Fruit fly (Drosophila melanogaster): ENCODE data around the gene CG14877.

CG14877 gene

dm6 chr3R:15839294-15839693, 56.6 kb downstream of the CG14877 start, which contains the start of gene Pbp45 (continued):
- no peak for TF ChIP-seq pan (optimal IDR thresholded peaks at IDR 0.05)
- TF ChIP-seq pan (GFP tag; optimal IDR thresholded peaks at IDR 0.05 in 1 of 2, IDR thresholded peaks at IDR 0.05 in 1 of 2) = no peak
- peak; percentile 34 for TF ChIP-seq BEAF-32 (GFP tag; optimal IDR thresholded peaks at IDR 0.05)
- peak; percentile 29; the same call in 1 of the 2 replicates for TF ChIP-seq amos (GFP tag; IDR thresholded peaks at IDR 0.05; ENCODE audit: partially characterized antibody)
- TF ChIP-seq pzg (GFP tag; optimal IDR thresholded peaks at IDR 0.05) = peak; percentile 41
- no peak for TF ChIP-seq wek (GFP tag; optimal IDR thresholded peaks at IDR 0.05)
- 0 out of 3 replicates have a peak, but pooled peaks have one; percentile 23 for TF ChIP-seq Doc3 (GFP tag; IDR thresholded peaks at IDR 0.05; ENCODE audit: partially characterized antibody)
- TF ChIP-seq crp (GFP tag; optimal IDR thresholded peaks at IDR 0.05) = no peak
- no peak for TF ChIP-seq HLH3B (GFP tag; IDR thresholded peaks at IDR 0.05)
- no peak for TF ChIP-seq wor (GFP tag; IDR thresholded peaks at IDR 0.05)
- no peak for TF ChIP-seq zf30C (GFP tag; optimal IDR thresholded peaks at IDR 0.05)
- TF ChIP-seq Med (GFP tag) = peak; percentile 41
- peak; percentile 22 for TF ChIP-seq CG13624 (GFP tag; optimal IDR thresholded peaks at IDR 0.05)
- TF ChIP-seq CG30403 (GFP tag; optimal IDR thresholded peaks at IDR 0.05) = peak; percentile 7
- TF ChIP-seq HLH4C (GFP tag; IDR thresholded peaks at IDR 0.05; ENCODE audit: partially characterized antibody) = no peak
- TF ChIP-seq E2f1 (GFP tag; IDR thresholded peaks at IDR 0.05) = no peak
- TF ChIP-seq crc (GFP tag; optimal IDR thresholded peaks at IDR 0.05) = no peak
- TF ChIP-seq hth (optimal IDR thresholded peaks at IDR 0.05) = no peak
- no peak for TF ChIP-seq MTF-1 (GFP tag; optimal IDR thresholded peaks at IDR 0.05; ENCODE audit: borderline replicate concordance)
- no peak for TF ChIP-seq eve (GFP tag; optimal IDR thresholded peaks at IDR 0.05)
- TF ChIP-seq unpg (GFP tag; optimal IDR thresholded peaks at IDR 0.05) = no peak
- TF ChIP-seq Abd-B (GFP tag; optimal IDR thresholded peaks at IDR 0.05) = peak; percentile 11
- peak; percentile 8 for TF ChIP-seq NfI (GFP tag; optimal IDR thresholded peaks at IDR 0.05)
- TF ChIP-seq CG17186 (GFP tag; optimal IDR thresholded peaks at IDR 0.05) = no peak
- TF ChIP-seq HLH54F (GFP tag; optimal IDR thresholded peaks at IDR 0.05) = peak; percentile 19
- no peak for TF ChIP-seq fd64A (GFP tag; optimal IDR thresholded peaks at IDR 0.05)
- no peak for TF ChIP-seq NC2β (GFP tag; optimal IDR thresholded peaks at IDR 0.05)
- peak; percentile 8 for TF ChIP-seq CG15514 (GFP tag; optimal IDR thresholded peaks at IDR 0.05)
- no peak for TF ChIP-seq trh (GFP tag; optimal IDR thresholded peaks at IDR 0.05)
- TF ChIP-seq seq (GFP tag; IDR thresholded peaks at IDR 0.05) = no peak
- no peak for TF ChIP-seq nau (GFP tag; optimal IDR thresholded peaks at IDR 0.05)
- no peak for TF ChIP-seq ewg (GFP tag; optimal IDR thresholded peaks at IDR 0.05)
- no peak for TF ChIP-seq CG2712 (tag; optimal IDR thresholded peaks at IDR 0.05)
- TF ChIP-seq croc (GFP tag; conservative IDR thresholded peaks at IDR 0.05) = no peak
- peak; percentile 23 for TF ChIP-seq lilli (GFP tag; optimal IDR thresholded peaks at IDR 0.05)
- TF ChIP-seq caup (GFP tag; optimal IDR thresholded peaks at IDR 0.05; ENCODE audit: severe bottlenecking) = no peak
- peak; percentile 89 for TF ChIP-seq Dp (GFP tag; optimal IDR thresholded peaks at IDR 0.05)
- TF ChIP-seq CG34224 (GFP tag; IDR thresholded peaks at IDR 0.05; ENCODE audit: partially characterized antibody) = peak; percentile 52; the same call in 2 of the 3 replicates
- no peak for TF ChIP-seq onecut (GFP tag; IDR thresholded peaks at IDR 0.05)
- no peak for TF ChIP-seq sd (tag; optimal IDR thresholded peaks at IDR 0.05)
- no peak for TF ChIP-seq Atf6 (GFP tag; IDR thresholded peaks at IDR 0.05)
- TF ChIP-seq sc (optimal IDR thresholded peaks at IDR 0.05) = no peak
- TF ChIP-seq sc (GFP tag; optimal IDR thresholded peaks at IDR 0.05) = no peak
- peak; percentile 21 for TF ChIP-seq Xbp1 (GFP tag; optimal IDR thresholded peaks at IDR 0.05)
- TF ChIP-seq CG3838 (GFP tag; optimal IDR thresholded peaks at IDR 0.05) = no peak
- TF ChIP-seq Sry-δ (GFP tag; optimal IDR thresholded peaks at IDR 0.05) = peak; percentile 34
- peak; percentile 60; the same call in 1 of the 2 replicates for TF ChIP-seq CG13287 (GFP tag; IDR thresholded peaks at IDR 0.05; ENCODE audit: partially characterized antibody)
- no peak for TF ChIP-seq CG6689 (GFP tag; IDR thresholded peaks at IDR 0.05)
- peak; percentile 8 for TF ChIP-seq Hsf (GFP tag; optimal IDR thresholded peaks at IDR 0.05)
- no peak for TF ChIP-seq CG1602 (GFP tag; optimal IDR thresholded peaks at IDR 0.05)
- TF ChIP-seq ttk (GFP tag; IDR thresholded peaks at IDR 0.05) = no peak
